Worm (Caenorhabditis elegans): ENCODE data around the gene him-6.

- TF ChIP-seq aly-2 (tag; optimal IDR thresholded peaks at IDR 0.05) (no peak), fos-1 (tag; optimal IDR thresholded peaks at IDR 0.05) (no peak), snpc-4 (tag; optimal IDR thresholded peaks at IDR 0.05) (no peak)
Measured at ce11 chrIV:12531464-12531863, 40.9 kb downstream of the him-6 start.

All from whole organism, L1 larva.